Fruit fly (Drosophila melanogaster) whole organism, embryonic: Measurements from ENCODE around the gene CG13096.

Experiments
- Ada2b ChIP-seq: fragments of 200-800 bp; sonication (Bioruptor generic); IDR thresholded peaks from 2 replicates; pipeline ENCODE4 v1.3.6; 2022; ENCODE audit warnings: missing biosample characterization, missing genetic modification characterization
- CG10274 ChIP-seq: fragments of 200-800 bp; sonication (Bioruptor generic); optimal IDR thresholded peaks from 3 replicates; lab custom pipeline; 2017; ENCODE audit warnings: missing biosample characterization, mild to moderate bottlenecking, missing genetic modification characterization
- CG10543 ChIP-seq: fragments of 200-800 bp; sonication (Bioruptor generic); optimal IDR thresholded peaks from 3 replicates; lab custom pipeline; 2017; ENCODE audit warnings: missing biosample characterization, mild to moderate bottlenecking, missing genetic modification characterization, moderate library complexity
- CG10565 ChIP-seq: fragments of 200-800 bp; sonication (Bioruptor generic); optimal IDR thresholded peaks from 3 replicates; lab custom pipeline; 2016; ENCODE audit warnings: missing biosample characterization, mild to moderate bottlenecking, missing genetic modification characterization
- CG11247 ChIP-seq: fragments of 200-800 bp; sonication (Bioruptor generic); IDR thresholded peaks from 2 replicates; pipeline ENCODE4 v1.3.6; 2022; ENCODE audit warnings: missing biosample characterization, missing genetic modification characterization
- CG12155 ChIP-seq: fragments of 200-800 bp; sonication (Bioruptor generic); optimal IDR thresholded peaks from 3 replicates; lab custom pipeline; 2016; ENCODE audit warnings: missing biosample characterization, missing genetic modification characterization
- CG13287 ChIP-seq: fragments of 200-800 bp; sonication (Bioruptor generic); IDR thresholded peaks from 2 replicates; pipeline ENCODE4 v1.3.6; 2022; ENCODE audit warnings: missing biosample characterization, missing genetic modification characterization; ENCODE audit not compliant: partially characterized antibody
- CG14441 ChIP-seq: fragments of 200-800 bp; sonication (Bioruptor generic); IDR thresholded peaks from 2 replicates; pipeline ENCODE4 v1.3.6; 2022; ENCODE audit warnings: missing biosample characterization, missing genetic modification characterization
- CG14710 ChIP-seq: fragments of 200-800 bp; sonication (Bioruptor generic); optimal IDR thresholded peaks from 3 replicates; lab custom pipeline; 2019; ENCODE audit warnings: missing biosample characterization, mild to moderate bottlenecking, missing genetic modification characterization, moderate library complexity
- CG15479 ChIP-seq: fragments of 200-800 bp; sonication (Bioruptor generic); optimal IDR thresholded peaks from 3 replicates; lab custom pipeline; 2019; ENCODE audit warnings: missing biosample characterization, mild to moderate bottlenecking, missing genetic modification characterization, moderate library complexity
- CG17361 ChIP-seq: fragments of 200-800 bp; sonication (Bioruptor generic); IDR thresholded peaks from 3 replicates; pipeline ENCODE4 v1.3.6; 2022; ENCODE audit warnings: missing biosample characterization, missing genetic modification characterization
- CG17385 ChIP-seq: fragments of 200-800 bp; sonication (Bioruptor generic); optimal IDR thresholded peaks from 3 replicates; lab custom pipeline; 2018; ENCODE audit warnings: missing biosample characterization, mild to moderate bottlenecking, missing genetic modification characterization
- CG18262 ChIP-seq: fragments of 200-800 bp; optimal IDR thresholded peaks from 3 replicates; lab custom pipeline; 2019; ENCODE audit warnings: missing biosample characterization, mild to moderate bottlenecking, missing genetic modification characterization, moderate library complexity
- CG31365 ChIP-seq: fragments of 200-800 bp; sonication (Bioruptor generic); optimal IDR thresholded peaks from 2 replicates; lab custom pipeline; 2018; ENCODE audit warnings: missing biosample characterization, mild to moderate bottlenecking, missing genetic modification characterization
- CG32767 ChIP-seq: fragments of 200-800 bp; sonication (Bioruptor generic); IDR thresholded peaks from 2 replicates; pipeline ENCODE4 v1.3.6; 2022; ENCODE audit warnings: missing biosample characterization, missing genetic modification characterization
- CG34376 ChIP-seq: fragments of 200-800 bp; sonication (Bioruptor generic); optimal IDR thresholded peaks from 2 replicates; lab custom pipeline; 2018; ENCODE audit warnings: missing biosample characterization, mild to moderate bottlenecking, missing genetic modification characterization
- CG34422 ChIP-seq: fragments of 200-800 bp; sonication (Bioruptor generic); IDR thresholded peaks from 3 replicates; pipeline ENCODE4 v1.3.6; 2022; ENCODE audit warnings: missing biosample characterization, missing genetic modification characterization
- CG7786 ChIP-seq: fragments of 200-800 bp; sonication (Bioruptor generic); optimal IDR thresholded peaks from 2 replicates; lab custom pipeline; 2016; ENCODE audit warnings: missing biosample characterization, missing genetic modification characterization
- CG7839 ChIP-seq: fragments of 200-800 bp; sonication (Bioruptor generic); optimal IDR thresholded peaks from 3 replicates; lab custom pipeline; 2018; ENCODE audit warnings: missing biosample characterization, mild to moderate bottlenecking, missing genetic modification characterization, moderate library complexity
- CG8290 ChIP-seq, 3 experiments: fragments of 200-800 bp; sonication (Bioruptor generic); optimal IDR thresholded peaks; 2 replicates each; lab custom pipeline; 2016 to 2019; ENCODE audit warnings: missing biosample characterization in 3 of 3, missing genetic modification characterization in 3 of 3, mild to moderate bottlenecking in 2 of 3, moderate library complexity in 1 of 3
- Fer2 ChIP-seq: fragments of 200-800 bp; sonication (Bioruptor generic); optimal IDR thresholded peaks from 2 replicates; lab custom pipeline; 2018; ENCODE audit warnings: missing biosample characterization, mild to moderate bottlenecking, missing genetic modification characterization, moderate library complexity
- HmgZ ChIP-seq: fragments of 200-800 bp; sonication (Bioruptor generic); optimal IDR thresholded peaks from 2 replicates; lab custom pipeline; 2018; ENCODE audit warnings: missing biosample characterization, mild to moderate bottlenecking, missing genetic modification characterization
- Kr ChIP-seq: fragments of 200-800 bp; sonication (Bioruptor generic); optimal IDR thresholded peaks from 2 replicates; lab custom pipeline; 2017; ENCODE audit warnings: missing biosample characterization, mild to moderate bottlenecking, missing genetic modification characterization
- Nf-YC ChIP-seq: fragments of 200-800 bp; optimal IDR thresholded peaks from 3 replicates; lab custom pipeline; 2019; ENCODE audit warnings: missing biosample characterization, mild to moderate bottlenecking, missing genetic modification characterization, moderate library complexity
- Opbp ChIP-seq: fragments of 200-800 bp; sonication (Bioruptor generic); IDR thresholded peaks from 3 replicates; pipeline ENCODE4 v1.3.6; 2022; ENCODE audit warnings: missing biosample characterization, missing genetic modification characterization; ENCODE audit not compliant: partially characterized antibody
- Pdp1 ChIP-seq, 2 experiments: fragments of 200-800 bp; sonication (Bioruptor generic); optimal IDR thresholded peaks; 3 replicates each; lab custom pipeline; 2016; ENCODE audit warnings: missing biosample characterization in 2 of 2, missing genetic modification characterization in 2 of 2, mild to moderate bottlenecking in 1 of 2, moderate library complexity in 1 of 2
- Sox102F ChIP-seq: fragments of 200-800 bp; sonication (Bioruptor generic); optimal IDR thresholded peaks from 2 replicates; lab custom pipeline; 2018; ENCODE audit warnings: missing biosample characterization, mild to moderate bottlenecking, missing genetic modification characterization, moderate library complexity
- TFAM ChIP-seq: fragments of 200-800 bp; sonication (Bioruptor generic); optimal IDR thresholded peaks from 2 replicates; lab custom pipeline; 2017; ENCODE audit warnings: missing biosample characterization, missing genetic modification characterization, inconsistent platforms
- chinmo ChIP-seq: fragments of 200-800 bp; sonication (Bioruptor generic); IDR thresholded peaks from 4 replicates; pipeline ENCODE4 v1.3.6; 2022; ENCODE audit warnings: missing biosample characterization, missing genetic modification characterization; ENCODE audit not compliant: partially characterized antibody
- kay ChIP-seq: fragments of 200-800 bp; sonication (Bioruptor generic); optimal IDR thresholded peaks from 2 replicates; lab custom pipeline; 2016; ENCODE audit warnings: missing biosample characterization, missing genetic modification characterization
- kni ChIP-seq: fragments of 200-800 bp; sonication (Bioruptor generic); optimal IDR thresholded peaks from 3 replicates; lab custom pipeline; 2017; ENCODE audit warnings: mild to moderate bottlenecking, missing biosample characterization, missing genetic modification reagents, missing genetic modification characterization
- lbe ChIP-seq: fragments of 200-800 bp; sonication (Bioruptor generic); optimal IDR thresholded peaks from 2 replicates; lab custom pipeline; 2016; ENCODE audit warnings: missing biosample characterization, mild to moderate bottlenecking, missing genetic modification characterization
- lmd ChIP-seq: fragments of 200-800 bp; sonication (Bioruptor generic); IDR thresholded peaks from 2 replicates; pipeline ENCODE4 v1.3.6; 2022; ENCODE audit warnings: missing biosample characterization, missing genetic modification characterization
- nerfin-1 ChIP-seq: fragments of 200-800 bp; sonication (Bioruptor generic); optimal IDR thresholded peaks from 3 replicates; lab custom pipeline; 2019; ENCODE audit warnings: missing biosample characterization, mild to moderate bottlenecking, missing genetic modification characterization, moderate library complexity
- oc ChIP-seq: fragments of 200-800 bp; sonication (Bioruptor generic); optimal IDR thresholded peaks from 2 replicates; lab custom pipeline; 2018; ENCODE audit warnings: missing biosample characterization, mild to moderate bottlenecking, missing genetic modification characterization, moderate library complexity
- onecut ChIP-seq: fragments of 200-800 bp; sonication (Bioruptor generic); IDR thresholded peaks from 2 replicates; pipeline ENCODE4 v1.3.6; 2022; ENCODE audit warnings: missing biosample characterization, missing genetic modification characterization
- peb ChIP-seq: fragments of 200-800 bp; sonication (Bioruptor generic); IDR thresholded peaks from 2 replicates; pipeline ENCODE4 v1.3.6; 2022; ENCODE audit warnings: missing biosample characterization, missing genetic modification characterization
- pfk ChIP-seq: fragments of 200-800 bp; sonication (Bioruptor generic); optimal IDR thresholded peaks from 2 replicates; lab custom pipeline; 2018; ENCODE audit warnings: missing biosample characterization, mild to moderate bottlenecking, missing genetic modification characterization, moderate library complexity
- phol ChIP-seq: fragments of 200-800 bp; sonication (Bioruptor generic); optimal IDR thresholded peaks from 3 replicates; lab custom pipeline; 2018; ENCODE audit warnings: missing biosample characterization, mild to moderate bottlenecking, missing genetic modification characterization, moderate library complexity
- sd ChIP-seq: fragments of 200-800 bp; sonication (Bioruptor generic); optimal IDR thresholded peaks from 3 replicates; lab custom pipeline; 2018; ENCODE audit warnings: missing biosample characterization, mild to moderate bottlenecking, missing genetic modification characterization, moderate library complexity
- sna ChIP-seq: fragments of 200-800 bp; sonication (Bioruptor generic); IDR thresholded peaks from 2 replicates; pipeline ENCODE4 v1.3.6; 2022; ENCODE audit warnings: missing biosample characterization, missing genetic modification characterization; ENCODE audit not compliant: partially characterized antibody
- sqz ChIP-seq: fragments of 200-800 bp; sonication (Bioruptor generic); optimal IDR thresholded peaks from 3 replicates; lab custom pipeline; 2018; ENCODE audit warnings: missing biosample characterization, mild to moderate bottlenecking, missing genetic modification characterization
- sr ChIP-seq: fragments of 200-800 bp; sonication (Bioruptor generic); IDR thresholded peaks from 3 replicates; pipeline ENCODE4 v1.3.6; 2022; ENCODE audit warnings: missing biosample characterization, missing genetic modification characterization
- sug ChIP-seq: fragments of 200-800 bp; optimal IDR thresholded peaks from 2 replicates; lab custom pipeline; 2019; ENCODE audit warnings: missing biosample characterization, mild to moderate bottlenecking, missing genetic modification characterization, moderate library complexity
- tna ChIP-seq: fragments of 200-800 bp; sonication (Bioruptor generic); IDR thresholded peaks from 2 replicates; pipeline ENCODE4 v1.3.6; 2022; ENCODE audit warnings: missing biosample characterization, missing genetic modification characterization; ENCODE audit not compliant: partially characterized antibody
- zen ChIP-seq: fragments of 200-800 bp; sonication (Bioruptor generic); optimal IDR thresholded peaks from 3 replicates; lab custom pipeline; 2018; ENCODE audit warnings: missing biosample characterization, mild to moderate bottlenecking, missing genetic modification characterization, moderate library complexity
- zen2 ChIP-seq: fragments of 200-800 bp; sonication (Bioruptor generic); IDR thresholded peaks from 3 replicates; pipeline ENCODE4 v1.3.6; 2022; ENCODE audit warnings: missing biosample characterization, missing genetic modification characterization; ENCODE audit not compliant: partially characterized antibody

The CG13096 gene

DNA sequence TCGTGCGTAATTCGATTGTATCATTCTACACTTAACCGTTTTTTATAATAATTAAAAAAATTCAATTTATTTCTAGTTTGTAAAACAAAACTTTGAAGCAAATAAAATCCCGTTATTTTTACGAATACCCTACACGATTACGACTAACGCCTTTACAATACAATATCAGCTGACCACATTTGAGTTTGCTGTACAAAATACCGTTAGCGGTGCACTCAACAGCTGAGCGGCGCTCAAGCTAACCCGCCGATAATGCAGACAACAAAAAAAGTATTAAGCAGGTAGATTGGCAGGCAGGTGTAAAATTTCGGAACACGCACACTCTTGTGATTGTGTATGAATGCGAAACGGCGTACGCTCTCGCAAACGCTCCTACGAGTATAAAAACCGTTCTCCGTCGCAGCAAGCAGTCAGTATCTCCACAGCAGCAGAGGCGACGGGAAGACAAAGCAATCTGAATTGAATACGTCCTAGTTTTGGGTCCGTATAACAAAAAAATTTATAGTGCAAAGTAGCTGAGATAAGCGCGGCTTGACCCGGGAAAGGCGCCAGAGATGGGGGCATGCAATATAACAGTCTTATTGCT lies 10.2 kb upstream of the CG13096 start, which contains the start of gene Acer (continued):
- TF ChIP-seq CG17361 (GFP tag; lab: Robert Waterston, UW) = peak; percentile 34; the same call in 2 of the 3 replicates
- TF ChIP-seq kay = no peak
- peak; percentile 37 for TF ChIP-seq phol (tag; lab: Kevin White, UChicago)
- no peak for TF ChIP-seq CG7786 (GFP tag; lab: Kevin White, UChicago)
- TF ChIP-seq CG15479 (GFP tag; lab: Kevin White, UChicago) = peak; percentile 89
- TF ChIP-seq TFAM (GFP tag; lab: Kevin White, UChicago) = no peak
- peak; percentile 41 for TF ChIP-seq sug (tag; lab: Kevin White, UChicago)
- TF ChIP-seq CG7839 (tag; lab: Kevin White, UChicago) = no peak
- TF ChIP-seq CG14710 (tag; lab: Kevin White, UChicago) = peak; percentile 41
- peak; percentile 13; the same call in 1 of the 2 replicates for TF ChIP-seq tna (GFP tag; lab: Robert Waterston, UW)
- peak; percentile 28 for TF ChIP-seq oc
- peak; percentile 59 for TF ChIP-seq CG10543 (GFP tag; lab: Kevin White, UChicago)
- TF ChIP-seq CG11247 = no peak
- no peak for TF ChIP-seq Ada2b (GFP tag; lab: Robert Waterston, UW)
- TF ChIP-seq Sox102F (GFP tag; lab: Kevin White, UChicago) = peak; percentile 24
- peak in 1 of 2 experiments; percentile 22 for TF ChIP-seq Pdp1 (GFP tag; optimal IDR thresholded peaks at IDR 0.05; lab: Kevin White, UChicago)
- TF ChIP-seq nerfin-1 = peak; percentile 3
- TF ChIP-seq pfk (GFP tag; lab: Kevin White, UChicago) = peak; percentile 11
- TF ChIP-seq CG14441 (GFP tag; lab: Robert Waterston, UW) = 0 out of 2 replicates have a peak, but pooled peaks have one; percentile 12
- peak; percentile 4; the same call in 1 of the 3 replicates for TF ChIP-seq zen2
- TF ChIP-seq CG17385 (GFP tag; lab: Kevin White, UChicago) = peak; percentile 5
- TF ChIP-seq Fer2 (tag; lab: Kevin White, UChicago) = no peak
- no peak for TF ChIP-seq lbe (GFP tag; lab: Kevin White, UChicago)
- peak; percentile 37 for TF ChIP-seq CG10274 (GFP tag; lab: Kevin White, UChicago)
- peak; percentile 64 for TF ChIP-seq CG34376 (GFP tag; lab: Kevin White, UChicago)
- peak; percentile 11; the same call in 1 of the 2 replicates for TF ChIP-seq onecut (GFP tag; lab: Robert Waterston, UW)
- peak; percentile 35 for TF ChIP-seq CG31365 (tag; lab: Kevin White, UChicago)
- peak; percentile 77 for TF ChIP-seq chinmo (GFP tag; lab: Robert Waterston, UW)
- TF ChIP-seq kni = peak; percentile 73
- peak; percentile 52 for TF ChIP-seq CG8290 (GFP tag; optimal IDR thresholded peaks at IDR 0.05; lab: Kevin White, UChicago)
- TF ChIP-seq CG8290 (tag; optimal IDR thresholded peaks at IDR 0.05; lab: Kevin White, UChicago) = no peak
- TF ChIP-seq sna (GFP tag; lab: Robert Waterston, UW) = 0 out of 2 replicates have a peak, but pooled peaks have one; percentile 19
- peak; percentile 54 for TF ChIP-seq sd (tag; lab: Kevin White, UChicago)
- peak; percentile 42; the same call in 2 of the 3 replicates for TF ChIP-seq Opbp (GFP tag; lab: Robert Waterston, UW)
- peak; percentile 9 for TF ChIP-seq zen (tag; lab: Kevin White, UChicago)
- no peak for TF ChIP-seq CG32767 (GFP tag; lab: Robert Waterston, UW)
- peak; percentile 13 for TF ChIP-seq HmgZ (tag; lab: Kevin White, UChicago)
- TF ChIP-seq Kr (GFP tag; lab: Kevin White, UChicago) = peak; percentile 24
- TF ChIP-seq CG34422 (GFP tag; lab: Robert Waterston, UW) = peak; percentile 53; the same call in 1 of the 3 replicates
- peak; percentile 25 for TF ChIP-seq Nf-YC (tag; lab: Kevin White, UChicago)
- TF ChIP-seq sqz (GFP tag; lab: Kevin White, UChicago) = peak; percentile 51
- TF ChIP-seq sr = no peak
- TF ChIP-seq peb (GFP tag; lab: Robert Waterston, UW) = no peak
- TF ChIP-seq CG10565 (GFP tag; lab: Kevin White, UChicago) = no peak
- TF ChIP-seq CG13287 (GFP tag; lab: Robert Waterston, UW) = peak; percentile 56
- peak; percentile 0 for TF ChIP-seq CG18262 (tag; lab: Kevin White, UChicago)
- no peak for TF ChIP-seq CG12155 (GFP tag; lab: Kevin White, UChicago)
- TF ChIP-seq lmd = no peak
